Fruit fly (Drosophila melanogaster): ENCODE results near the gene Vps53.

DNA sequence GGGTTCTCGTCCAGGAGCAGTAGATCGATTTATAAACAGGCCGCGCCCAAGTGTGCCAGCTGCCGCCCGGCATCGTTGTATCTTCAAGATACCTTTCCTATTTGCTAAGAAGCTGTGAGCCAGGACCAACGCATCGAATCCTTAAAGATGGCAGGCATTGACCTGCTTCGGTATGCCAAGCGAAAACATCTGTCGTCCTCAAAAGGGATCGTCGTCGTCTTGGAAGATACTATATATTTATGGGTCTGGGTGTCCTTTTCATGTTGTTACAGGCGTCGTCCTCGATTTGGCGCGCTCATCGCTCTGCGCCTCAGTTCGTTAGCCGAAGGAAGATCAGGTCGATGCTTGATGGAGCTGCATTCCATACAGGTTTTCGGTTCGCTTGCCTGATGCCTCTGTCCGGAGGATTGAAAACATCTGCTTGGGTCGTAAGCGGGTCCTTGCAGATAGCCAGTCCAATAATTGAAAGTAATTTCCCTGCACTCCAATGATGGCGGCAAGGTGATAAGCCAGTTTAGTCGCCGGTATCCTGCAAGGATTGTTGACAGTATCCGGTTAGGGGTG, 22.1 kb downstream of the Vps53 start:
- TF ChIP-seq psq (optimal IDR thresholded peaks at IDR 0.05) (no peak), pan (optimal IDR thresholded peaks at IDR 0.05) (no peak)

All from whole organism.